Worm (Caenorhabditis elegans) whole organism, young adult: ENCODE data around the gene rpl-38.

Experiments
- C06A6.2 ChIP-seq: fragments of 200-800 bp; sonication (Bioruptor generic); conservative IDR thresholded peaks from 2 replicates; pipeline ENCODE4 v1.3.6; 2022; ENCODE audit warnings: missing genetic modification characterization, missing compliant biosample characterization
- F57C9.4 ChIP-seq: sonication (generic microtip); optimal IDR thresholded peaks from 2 replicates; lab custom pipeline; 2017; ENCODE audit warnings: mild to moderate bottlenecking, missing genetic modification characterization, missing compliant biosample characterization
- K11D2.4 ChIP-seq: fragments of 200-800 bp; sonication (Bioruptor generic); IDR thresholded peaks from 2 replicates; pipeline ENCODE4 v1.3.6; 2022; ENCODE audit warnings: missing genetic modification reagents, missing genetic modification characterization, missing compliant biosample characterization
- attf-6 ChIP-seq: fragments of 200-800 bp; sonication (Bioruptor generic); IDR thresholded peaks from 2 replicates; pipeline ENCODE4 v1.3.6; 2022; ENCODE audit warnings: missing genetic modification reagents, missing genetic modification characterization, missing compliant biosample characterization
- ceh-40 ChIP-seq: fragments of 200-800 bp; sonication (Bioruptor generic); IDR thresholded peaks from 2 replicates; pipeline ENCODE4 v1.3.6; 2022; ENCODE audit warnings: missing genetic modification characterization, missing compliant biosample characterization
- ceh-58 ChIP-seq: fragments of 200-800 bp; sonication (Bioruptor generic); IDR thresholded peaks from 2 replicates; pipeline ENCODE4 v1.3.6; 2022; ENCODE audit warnings: missing genetic modification characterization, missing compliant biosample characterization
- sea-2 ChIP-seq: fragments of 200-800 bp; sonication (Bioruptor generic); IDR thresholded peaks from 2 replicates; pipeline ENCODE4 v1.3.6; 2022; ENCODE audit warnings: missing genetic modification characterization, missing compliant biosample characterization
- snpc-1.1 ChIP-seq: sonication (generic microtip); optimal IDR thresholded peaks from 2 replicates; lab custom pipeline; 2017; ENCODE audit warnings: missing genetic modification characterization, mild to moderate bottlenecking, missing compliant biosample characterization, antibody characterized with exemption, moderate library complexity, missing genotype, missing genetic modification reagents; ENCODE audit not compliant: insufficient read depth
- snpc-4 ChIP-seq, 5 experiments: fragments of 150-350 bp in 1 of 5; sonication (generic microtip) in 4 of 5; optimal IDR thresholded peaks; 2 replicates each; lab custom pipeline; 2014 to 2018; ENCODE audit warnings: missing genetic modification characterization in 5 of 5, missing biosample characterization in 3 of 5, antibody characterized with exemption in 2 of 5, mild to moderate bottlenecking in 2 of 5, missing compliant biosample characterization in 2 of 5, missing genotype in 2 of 5, moderate library complexity in 2 of 5, missing genetic modification reagents in 1 of 5
- unc-130 ChIP-seq: sonication (generic microtip); optimal IDR thresholded peaks from 2 replicates; lab custom pipeline; 2016; ENCODE audit warnings: missing genetic modification reagents, missing genetic modification characterization, missing compliant biosample characterization
- unc-62 ChIP-seq: fragments of 150-350 bp; optimal IDR thresholded peaks from 2 replicates; lab custom pipeline; 2014; ENCODE audit warnings: missing biosample characterization, missing genetic modification reagents, missing genetic modification characterization

DNA sequence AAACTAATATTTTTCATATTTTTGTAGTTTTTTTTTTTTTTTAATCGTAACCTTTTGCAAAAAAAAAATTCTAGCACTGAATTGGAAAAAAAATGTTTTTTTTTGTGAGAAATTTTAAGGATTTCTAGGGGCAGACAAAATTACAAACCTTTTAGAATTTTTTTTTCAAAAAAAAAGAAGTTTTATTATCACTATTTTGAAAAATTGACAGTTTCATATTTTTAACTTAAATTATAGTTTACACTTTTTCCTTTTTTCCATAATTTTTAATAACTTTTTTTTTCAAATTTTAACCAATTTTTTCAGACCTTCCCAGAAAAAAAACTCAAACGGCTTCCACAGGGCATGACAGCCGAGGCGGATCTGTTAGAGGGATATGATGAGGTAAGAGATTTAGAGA, 40.9 kb upstream of the rpl-38 start, which contains the start of gene dpf-1:
- no peak for TF ChIP-seq unc-130 (GFP tag; lab: Kevin White, UChicago)
- no peak for TF ChIP-seq snpc-1.1 (tag; lab: Kevin White, UChicago)
- TF ChIP-seq ceh-40: no peak
- TF ChIP-seq unc-62 (GFP tag; lab: Kevin White, UChicago): no peak
- no peak for TF ChIP-seq attf-6 (GFP tag; lab: Robert Waterston, UW)
- no peak for TF ChIP-seq sea-2 (GFP tag; lab: Robert Waterston, UW)
- no peak for TF ChIP-seq snpc-4 (GFP tag; optimal IDR thresholded peaks at IDR 0.05; lab: Kevin White, UChicago)
- no peak for TF ChIP-seq snpc-4 (tag; optimal IDR thresholded peaks at IDR 0.05; lab: Kevin White, UChicago)
- no peak for TF ChIP-seq C06A6.2 (GFP tag; lab: Robert Waterston, UW)
- TF ChIP-seq ceh-58 (GFP tag; lab: Robert Waterston, UW): no peak
- no peak for TF ChIP-seq K11D2.4 (GFP tag; lab: Robert Waterston, UW)
- TF ChIP-seq F57C9.4 (tag; lab: Kevin White, UChicago): no peak
